Fruit fly (Drosophila melanogaster) whole organism, embryonic: ENCODE data around the gene CG11698.
A peak's percentile ranks its signal among the peaks of the same experiment; 100 is the strongest.

Experiments
- Atf3 ChIP-seq: fragments of 200-800 bp; sonication (Bioruptor generic); optimal IDR thresholded peaks from 3 replicates; lab custom pipeline; 2016; ENCODE audit warnings: missing biosample characterization, missing genetic modification characterization
- Atf6 ChIP-seq: fragments of 200-800 bp; sonication (Bioruptor generic); IDR thresholded peaks from 2 replicates; pipeline ENCODE4 v1.3.6; 2022; ENCODE audit warnings: missing biosample characterization, missing genetic modification characterization
- Blimp-1 ChIP-seq: fragments of 200-800 bp; sonication (Bioruptor generic); optimal IDR thresholded peaks from 3 replicates; lab custom pipeline; 2018; ENCODE audit warnings: missing biosample characterization, missing genetic modification characterization, mild to moderate bottlenecking, moderate library complexity, missing genetic modification reagents
- CG12071 ChIP-seq: fragments of 200-800 bp; sonication (Bioruptor generic); optimal IDR thresholded peaks from 3 replicates; lab custom pipeline; 2018; ENCODE audit warnings: missing biosample characterization, mild to moderate bottlenecking, missing genetic modification characterization
- CG14014 ChIP-seq: fragments of 200-800 bp; sonication (Bioruptor generic); IDR thresholded peaks from 2 replicates; pipeline ENCODE4 v1.3.6; 2022; ENCODE audit warnings: missing biosample characterization, missing genetic modification characterization
- CG14441 ChIP-seq: fragments of 200-800 bp; sonication (Bioruptor generic); IDR thresholded peaks from 2 replicates; pipeline ENCODE4 v1.3.6; 2022; ENCODE audit warnings: missing biosample characterization, missing genetic modification characterization
- CG16863 ChIP-seq: fragments of 200-800 bp; sonication (Bioruptor generic); optimal IDR thresholded peaks from 3 replicates; lab custom pipeline; 2016; ENCODE audit warnings: missing biosample characterization, missing genetic modification characterization
- CG18476 ChIP-seq: fragments of 200-800 bp; sonication (Bioruptor generic); optimal IDR thresholded peaks from 2 replicates; lab custom pipeline; 2016; ENCODE audit warnings: missing biosample characterization, mild to moderate bottlenecking, missing genetic modification characterization
- CG18599 ChIP-seq: fragments of 200-800 bp; sonication (Bioruptor generic); optimal IDR thresholded peaks from 3 replicates; lab custom pipeline; 2017; ENCODE audit warnings: missing biosample characterization, missing genetic modification characterization, mild to moderate bottlenecking, moderate library complexity, missing genetic modification reagents
- CG30020 ChIP-seq: fragments of 200-800 bp; optimal IDR thresholded peaks from 2 replicates; lab custom pipeline; 2019; ENCODE audit warnings: missing biosample characterization, mild to moderate bottlenecking, missing genetic modification characterization, moderate library complexity
- CG33557 ChIP-seq: fragments of 200-800 bp; sonication (Bioruptor generic); optimal IDR thresholded peaks from 2 replicates; lab custom pipeline; 2019; ENCODE audit warnings: missing biosample characterization, mild to moderate bottlenecking, missing genetic modification characterization, moderate library complexity
- CG43689 ChIP-seq: fragments of 200-800 bp; sonication (Bioruptor generic); IDR thresholded peaks from 2 replicates; pipeline ENCODE4 v1.3.6; 2022; ENCODE audit warnings: missing biosample characterization, missing genetic modification characterization
- CG4730 ChIP-seq: fragments of 200-800 bp; sonication (Bioruptor generic); IDR thresholded peaks from 2 replicates; pipeline ENCODE4 v1.3.6; 2022; ENCODE audit warnings: missing biosample characterization, missing genetic modification characterization
- CG7745 ChIP-seq: fragments of 200-800 bp; sonication (Bioruptor generic); optimal IDR thresholded peaks from 2 replicates; lab custom pipeline; 2018; ENCODE audit warnings: missing biosample characterization, mild to moderate bottlenecking, missing genetic modification characterization, moderate library complexity
- CG7839 ChIP-seq: fragments of 200-800 bp; sonication (Bioruptor generic); optimal IDR thresholded peaks from 3 replicates; lab custom pipeline; 2018; ENCODE audit warnings: missing biosample characterization, mild to moderate bottlenecking, missing genetic modification characterization, moderate library complexity
- CG9437 ChIP-seq: fragments of 200-800 bp; sonication (Bioruptor generic); optimal IDR thresholded peaks from 2 replicates; lab custom pipeline; 2018; ENCODE audit warnings: missing biosample characterization, mild to moderate bottlenecking, missing genetic modification characterization
- CG9817 ChIP-seq: fragments of 200-800 bp; sonication (Bioruptor generic); optimal IDR thresholded peaks from 2 replicates; lab custom pipeline; 2018; ENCODE audit warnings: missing biosample characterization, mild to moderate bottlenecking, missing genetic modification characterization, moderate library complexity
- D ChIP-seq, 2 experiments: fragments of 200-800 bp in 1 of 2; fragments of >200 bp in 1 of 2; sonication (Bioruptor generic) in 1 of 2; optimal IDR thresholded peaks; 2 replicates in 1 of 2; 3 replicates in 1 of 2; lab custom pipeline; 2017; ENCODE audit warnings: mild to moderate bottlenecking in 1 of 2, missing biosample characterization in 1 of 2, missing genetic modification characterization in 1 of 2, missing genetic modification reagents in 1 of 2
- D19A ChIP-seq: fragments of 200-800 bp; optimal IDR thresholded peaks from 3 replicates; lab custom pipeline; 2019; ENCODE audit warnings: missing biosample characterization, mild to moderate bottlenecking, missing genetic modification characterization, moderate library complexity
- Dek ChIP-seq: fragments of 200-800 bp; sonication (Bioruptor generic); optimal IDR thresholded peaks from 3 replicates; lab custom pipeline; 2019; ENCODE audit warnings: missing biosample characterization, mild to moderate bottlenecking, missing genetic modification characterization, moderate library complexity
- Gug ChIP-seq: fragments of 200-800 bp; sonication (Bioruptor generic); IDR thresholded peaks from 4 replicates; pipeline ENCODE4 v1.3.6; 2022; ENCODE audit warnings: missing biosample characterization, missing genetic modification characterization
- HmgD ChIP-seq: fragments of 200-800 bp; sonication (Bioruptor generic); optimal IDR thresholded peaks from 3 replicates; lab custom pipeline; 2016; ENCODE audit warnings: missing biosample characterization, missing genetic modification characterization
- Hsf ChIP-seq: fragments of 200-800 bp; sonication (Bioruptor generic); optimal IDR thresholded peaks from 3 replicates; lab custom pipeline; 2016; ENCODE audit warnings: missing biosample characterization, missing genetic modification characterization
- Med ChIP-seq: fragments of 200-800 bp; sonication (Bioruptor generic); peaks from one replicate; lab custom pipeline; 2016; ENCODE audit warnings: missing biosample characterization, missing genetic modification characterization, mild to moderate bottlenecking, inconsistent platforms, moderate library complexity
- Mes4 ChIP-seq: fragments of 200-800 bp; sonication (Bioruptor generic); optimal IDR thresholded peaks from 2 replicates; lab custom pipeline; 2016; ENCODE audit warnings: missing biosample characterization, missing genetic modification characterization
- Myb ChIP-seq: fragments of 200-800 bp; sonication (Bioruptor generic); optimal IDR thresholded peaks from 2 replicates; lab custom pipeline; 2016; ENCODE audit warnings: missing biosample characterization, missing genetic modification characterization
- NC2α ChIP-seq: fragments of 200-800 bp; sonication (Bioruptor generic); optimal IDR thresholded peaks from 2 replicates; lab custom pipeline; 2016; ENCODE audit warnings: missing biosample characterization, missing genetic modification characterization
- Spps ChIP-seq: fragments of 200-800 bp; sonication (Bioruptor generic); optimal IDR thresholded peaks from 2 replicates; lab custom pipeline; 2018; ENCODE audit warnings: missing biosample characterization, mild to moderate bottlenecking, missing genetic modification characterization
- Xbp1 ChIP-seq: fragments of 200-800 bp; sonication (Bioruptor generic); optimal IDR thresholded peaks from 3 replicates; lab custom pipeline; 2016; ENCODE audit warnings: missing biosample characterization, mild to moderate bottlenecking, missing genetic modification characterization
- ap ChIP-seq: fragments of 200-800 bp; sonication (Bioruptor generic); IDR thresholded peaks from 2 replicates; pipeline ENCODE4 v1.3.6; 2022; ENCODE audit warnings: missing biosample characterization, missing genetic modification characterization
- az2 ChIP-seq: fragments of 200-800 bp; sonication (Bioruptor generic); optimal IDR thresholded peaks from 3 replicates; lab custom pipeline; 2016; ENCODE audit warnings: missing biosample characterization, missing genetic modification characterization
- cato ChIP-seq: fragments of 200-800 bp; sonication (Bioruptor generic); optimal IDR thresholded peaks from 2 replicates; lab custom pipeline; 2016; ENCODE audit warnings: missing biosample characterization, missing genetic modification characterization, borderline replicate concordance
- chm ChIP-seq: fragments of 200-800 bp; sonication (Bioruptor generic); IDR thresholded peaks from 2 replicates; pipeline ENCODE4 v1.3.6; 2022; ENCODE audit warnings: missing biosample characterization, missing genetic modification characterization
- crc ChIP-seq: fragments of 200-800 bp; sonication (Bioruptor generic); optimal IDR thresholded peaks from 2 replicates; lab custom pipeline; 2016; ENCODE audit warnings: missing biosample characterization, missing genetic modification characterization
- crol ChIP-seq: fragments of 200-800 bp; sonication (Bioruptor generic); IDR thresholded peaks from 2 replicates; pipeline ENCODE4 v1.3.6; 2022; ENCODE audit warnings: missing biosample characterization, missing genetic modification characterization
- en ChIP-seq: fragments of 200-800 bp; sonication (Bioruptor generic); optimal IDR thresholded peaks from 2 replicates; lab custom pipeline; 2016; ENCODE audit warnings: missing biosample characterization, missing genetic modification characterization
- fd64A ChIP-seq: fragments of 200-800 bp; sonication (Bioruptor generic); optimal IDR thresholded peaks from 3 replicates; lab custom pipeline; 2018; ENCODE audit warnings: missing biosample characterization, mild to moderate bottlenecking, missing genetic modification characterization
- ftz-f1 ChIP-seq: fragments of 200-800 bp; sonication (Bioruptor generic); optimal IDR thresholded peaks from 2 replicates; lab custom pipeline; 2016; ENCODE audit warnings: missing biosample characterization, missing genetic modification characterization
- her ChIP-seq: fragments of 200-800 bp; sonication (Bioruptor generic); optimal IDR thresholded peaks from 2 replicates; lab custom pipeline; 2016; ENCODE audit warnings: missing biosample characterization, missing genetic modification characterization
- jumu ChIP-seq: fragments of 200-800 bp; sonication (Bioruptor generic); optimal IDR thresholded peaks from 3 replicates; lab custom pipeline; 2016; ENCODE audit warnings: missing biosample characterization, missing genetic modification characterization
- kay ChIP-seq: fragments of 200-800 bp; sonication (Bioruptor generic); optimal IDR thresholded peaks from 2 replicates; lab custom pipeline; 2016; ENCODE audit warnings: missing biosample characterization, missing genetic modification characterization
- nau ChIP-seq: fragments of 200-800 bp; sonication (Bioruptor generic); optimal IDR thresholded peaks from 3 replicates; lab custom pipeline; 2017; ENCODE audit warnings: missing biosample characterization, mild to moderate bottlenecking, missing genetic modification characterization, missing genetic modification reagents
- oc ChIP-seq: fragments of 200-800 bp; sonication (Bioruptor generic); optimal IDR thresholded peaks from 2 replicates; lab custom pipeline; 2018; ENCODE audit warnings: missing biosample characterization, mild to moderate bottlenecking, missing genetic modification characterization, moderate library complexity
- scrt ChIP-seq: fragments of 200-800 bp; sonication (Bioruptor generic); optimal IDR thresholded peaks from 2 replicates; lab custom pipeline; 2018; ENCODE audit warnings: missing biosample characterization, mild to moderate bottlenecking, missing genetic modification characterization, moderate library complexity
- toy ChIP-seq: fragments of 200-800 bp; sonication (Bioruptor generic); IDR thresholded peaks from 2 replicates; pipeline ENCODE4 v1.3.6; 2022; ENCODE audit warnings: missing biosample characterization, missing genetic modification characterization
- trh ChIP-seq: fragments of 200-800 bp; sonication (Bioruptor generic); optimal IDR thresholded peaks from 2 replicates; lab custom pipeline; 2016; ENCODE audit warnings: missing biosample characterization, missing genetic modification characterization
- unc-4 ChIP-seq: fragments of 200-800 bp; sonication (Bioruptor generic); IDR thresholded peaks from 2 replicates; pipeline ENCODE4 v1.3.6; 2022; ENCODE audit warnings: missing biosample characterization, missing genetic modification characterization; ENCODE audit not compliant: partially characterized antibody
- vnd ChIP-seq: fragments of 200-800 bp; sonication (Bioruptor generic); IDR thresholded peaks from 3 replicates; pipeline ENCODE4 v1.3.6; 2022; ENCODE audit warnings: missing biosample characterization, missing genetic modification characterization; ENCODE audit not compliant: partially characterized antibody
- wdn ChIP-seq: fragments of 200-800 bp; sonication (Bioruptor generic); IDR thresholded peaks from 2 replicates; pipeline ENCODE4 v1.3.6; 2022; ENCODE audit warnings: missing biosample characterization, missing genetic modification characterization
- zen2 ChIP-seq: fragments of 200-800 bp; sonication (Bioruptor generic); IDR thresholded peaks from 3 replicates; pipeline ENCODE4 v1.3.6; 2022; ENCODE audit warnings: missing biosample characterization, missing genetic modification characterization; ENCODE audit not compliant: partially characterized antibody
- zfh1 ChIP-seq: fragments of 200-800 bp; sonication (Bioruptor generic); IDR thresholded peaks from 3 replicates; pipeline ENCODE4 v1.3.6; 2022; ENCODE audit warnings: missing biosample characterization, missing genetic modification characterization

Gene CG11698

DNA sequence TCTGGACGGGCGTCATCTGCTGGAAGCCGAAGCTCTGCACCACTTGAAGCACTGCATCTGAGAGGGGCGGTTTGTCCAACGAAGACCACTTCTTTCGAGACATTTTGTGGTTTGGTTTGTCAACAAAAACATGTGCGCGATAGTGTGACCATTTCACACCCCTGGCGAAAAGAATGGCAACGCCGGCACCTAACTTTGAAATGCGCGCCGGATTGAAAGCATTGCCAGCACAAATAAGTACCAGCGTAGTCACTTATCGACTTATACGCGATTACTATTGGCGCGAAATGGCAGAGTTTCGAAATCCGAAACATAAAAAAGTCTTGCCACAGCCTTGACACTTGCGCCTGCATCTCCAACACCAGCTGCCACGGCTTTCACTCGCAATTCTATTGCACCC, 42.2 kb upstream of the CG11698 start, which contains the start of gene CG9630 (continued):
- no peak for TF ChIP-seq ap (GFP tag; lab: Robert Waterston, UW)
- TF ChIP-seq CG33557 (GFP tag; lab: Kevin White, UChicago), result no peak
- no peak for TF ChIP-seq ftz-f1
- TF ChIP-seq CG9817 (tag; lab: Kevin White, UChicago), result no peak
- TF ChIP-seq Med (GFP tag; lab: Kevin White, UChicago), result peak; percentile 87
- no peak for TF ChIP-seq wdn
- TF ChIP-seq trh (GFP tag; lab: Kevin White, UChicago), result no peak
- no peak for TF ChIP-seq Spps (tag; lab: Kevin White, UChicago)
- TF ChIP-seq CG16863, result no peak
- no peak for TF ChIP-seq CG14441 (GFP tag; lab: Robert Waterston, UW)
- TF ChIP-seq Myb, result no peak
- TF ChIP-seq CG9437 (GFP tag; lab: Kevin White, UChicago), result no peak
- no peak for TF ChIP-seq kay
- TF ChIP-seq Mes4 (GFP tag; lab: Kevin White, UChicago), result no peak
- TF ChIP-seq toy (GFP tag; lab: Robert Waterston, UW), result no peak
- no peak for TF ChIP-seq CG12071 (GFP tag; lab: Kevin White, UChicago)
- no peak for TF ChIP-seq NC2α
- TF ChIP-seq HmgD (GFP tag; lab: Kevin White, UChicago), result peak; percentile 73
- TF ChIP-seq zfh1, result no peak
- TF ChIP-seq CG18599 (GFP tag; lab: Kevin White, UChicago), result no peak
- TF ChIP-seq D19A (tag; lab: Kevin White, UChicago), result no peak
- TF ChIP-seq crc (GFP tag; lab: Kevin White, UChicago), result no peak
- TF ChIP-seq CG18476 (GFP tag; lab: Kevin White, UChicago), result no peak
- no peak for TF ChIP-seq scrt
- TF ChIP-seq fd64A, result no peak
- TF ChIP-seq CG43689 (GFP tag; lab: Robert Waterston, UW), result no peak
- no peak for TF ChIP-seq Hsf (GFP tag; lab: Kevin White, UChicago)
- no peak for TF ChIP-seq nau (GFP tag; lab: Kevin White, UChicago)
- TF ChIP-seq Atf3 (GFP tag; lab: Kevin White, UChicago), result no peak
- peak; percentile 32; the same call in 1 of the 2 replicates for TF ChIP-seq chm (GFP tag; lab: Robert Waterston, UW)
- no peak for TF ChIP-seq D (optimal IDR thresholded peaks at IDR 0.05; lab: Kevin White, UChicago)
- no peak for TF ChIP-seq D (GFP tag; optimal IDR thresholded peaks at IDR 0.05; lab: Kevin White, UChicago)
- TF ChIP-seq cato (GFP tag; lab: Kevin White, UChicago), result no peak
- no peak for TF ChIP-seq Atf6
- TF ChIP-seq CG4730 (GFP tag; lab: Robert Waterston, UW), result no peak
- TF ChIP-seq Dek (tag; lab: Kevin White, UChicago), result no peak
- TF ChIP-seq jumu (GFP tag; lab: Kevin White, UChicago), result no peak
- no peak for TF ChIP-seq CG14014
- TF ChIP-seq oc (tag; lab: Kevin White, UChicago), result peak; percentile 51
- peak; percentile 70 for TF ChIP-seq unc-4 (GFP tag; lab: Robert Waterston, UW)
- no peak for TF ChIP-seq Xbp1 (GFP tag; lab: Kevin White, UChicago)
- TF ChIP-seq CG30020 (tag; lab: Kevin White, UChicago), result no peak
- TF ChIP-seq en (GFP tag; lab: Kevin White, UChicago), result no peak
- no peak for TF ChIP-seq crol (GFP tag; lab: Robert Waterston, UW)
- TF ChIP-seq az2 (GFP tag; lab: Kevin White, UChicago), result no peak
- no peak for TF ChIP-seq her (GFP tag; lab: Kevin White, UChicago)
- no peak for TF ChIP-seq Blimp-1 (GFP tag; lab: Kevin White, UChicago)
- TF ChIP-seq Gug, result no peak
- peak; percentile 68; the same call in 2 of the 3 replicates for TF ChIP-seq zen2 (GFP tag; lab: Robert Waterston, UW)
- no peak for TF ChIP-seq CG7745
- no peak for TF ChIP-seq CG7839
- TF ChIP-seq vnd, result 0 out of 3 replicates have a peak, but pooled peaks have one; percentile 41
